Worm (Caenorhabditis elegans) whole organism, late embryonic: Measurements from ENCODE around the gene C17H12.10.

ENCODE experiments used
- ama-1 ChIP-seq: fragments of 150-350 bp; optimal IDR thresholded peaks from 2 replicates; lab custom pipeline; 2014
- tbx-7 ChIP-seq: sonication (generic microtip); optimal IDR thresholded peaks from 2 replicates; lab custom pipeline; 2016; ENCODE audit warnings: missing genotype, missing genetic modification characterization, missing compliant biosample characterization

ce11 chrIV:6795529-6795928, 11.1 kb upstream of the C17H12.10 start, which contains the start of the genes C17H12.3 and C17H12.12:
- no peak for TF ChIP-seq ama-1 (lab: Kevin White, UChicago)
- no peak for TF ChIP-seq tbx-7
